Worm (Caenorhabditis elegans): ENCODE measurements around the gene crn-4.

ce11 chrX:2212141-2212540 lies 45.8 kb downstream of the crn-4 start:
- TF ChIP-seq pqm-1 (tag; optimal IDR thresholded peaks at IDR 0.05) (no peak), unc-62 (GFP tag; optimal IDR thresholded peaks at IDR 0.05) (no peak), ama-1 (optimal IDR thresholded peaks at IDR 0.05) (no peak), egl-27 (tag; optimal IDR thresholded peaks at IDR 0.05) (no peak), fos-1 (tag; optimal IDR thresholded peaks at IDR 0.05) (no peak), lin-15B (tag; optimal IDR thresholded peaks at IDR 0.05) (no peak), nhr-12 (tag; optimal IDR thresholded peaks at IDR 0.05) (no peak), nhr-11 (tag; optimal IDR thresholded peaks at IDR 0.05) (no peak)
